Worm (Caenorhabditis elegans) whole organism, mixed stage, embryonic: ENCODE data around the gene lips-11.

Experiments
- ceh-43 ChIP-seq: fragments of 200-800 bp; sonication (Bioruptor generic); optimal IDR thresholded peaks from 2 replicates; lab custom pipeline; 2018; ENCODE audit warnings: mild to moderate bottlenecking, missing genetic modification characterization, moderate library complexity, missing compliant biosample characterization
- ces-1 ChIP-seq: fragments of 150-350 bp; optimal IDR thresholded peaks from 2 replicates; lab custom pipeline; 2014; ENCODE audit warnings: missing biosample characterization, missing genetic modification reagents, missing genetic modification characterization
- elt-3 ChIP-seq: fragments of 150-350 bp; optimal IDR thresholded peaks from 2 replicates; lab custom pipeline; 2014; ENCODE audit warnings: missing biosample characterization, missing genetic modification characterization
- ham-2 ChIP-seq: fragments of 200-800 bp; sonication (Bioruptor generic); optimal IDR thresholded peaks from 2 replicates; lab custom pipeline; 2018; ENCODE audit warnings: mild to moderate bottlenecking, missing genetic modification characterization, missing compliant biosample characterization
- mab-5 ChIP-seq: fragments of 150-350 bp; optimal IDR thresholded peaks from 2 replicates; lab custom pipeline; 2014; ENCODE audit warnings: missing biosample characterization, missing genetic modification characterization
- mep-1 ChIP-seq: fragments of 150-350 bp; optimal IDR thresholded peaks from 2 replicates; lab custom pipeline; 2017; ENCODE audit warnings: missing biosample characterization, missing genetic modification reagents, missing genetic modification characterization, inconsistent platforms
- nhr-12 ChIP-seq: fragments of 150-350 bp; optimal IDR thresholded peaks from 2 replicates; lab custom pipeline; 2014; ENCODE audit warnings: missing biosample characterization, missing genetic modification characterization
- nhr-237 ChIP-seq: fragments of 150-350 bp; optimal IDR thresholded peaks from 2 replicates; lab custom pipeline; 2014; ENCODE audit warnings: missing biosample characterization, missing genetic modification characterization
- nhr-76 ChIP-seq: sonication (generic microtip); optimal IDR thresholded peaks from 2 replicates; lab custom pipeline; 2017; ENCODE audit warnings: missing biosample characterization, missing genetic modification characterization
- pha-4 ChIP-seq: fragments of 150-350 bp; optimal IDR thresholded peaks from 2 replicates; lab custom pipeline; 2018; ENCODE audit warnings: missing biosample characterization, missing genetic modification reagents, missing genetic modification characterization
- sem-2 ChIP-seq: fragments of 200-800 bp; sonication (Bioruptor generic); optimal IDR thresholded peaks from 2 replicates; lab custom pipeline; 2018; ENCODE audit warnings: mild to moderate bottlenecking, missing genetic modification characterization, missing compliant biosample characterization
- snpc-4 ChIP-seq: fragments of 150-350 bp; optimal IDR thresholded peaks from 2 replicates; lab custom pipeline; 2014; ENCODE audit warnings: missing biosample characterization, missing genetic modification characterization
- unc-39 ChIP-seq: fragments of 150-350 bp; optimal IDR thresholded peaks from 2 replicates; lab custom pipeline; 2014; ENCODE audit warnings: missing biosample characterization, missing genetic modification characterization
- unc-62 ChIP-seq: fragments of 150-350 bp; optimal IDR thresholded peaks from 2 replicates; lab custom pipeline; 2014; ENCODE audit warnings: missing biosample characterization, missing genetic modification reagents, missing genetic modification characterization

- no peak for TF ChIP-seq elt-3 (tag; lab: Kevin White, UChicago)
- no peak for TF ChIP-seq snpc-4 (tag; lab: Kevin White, UChicago)
- TF ChIP-seq ham-2 (GFP tag; lab: Kevin White, UChicago): no peak
- TF ChIP-seq mep-1 (tag; lab: Kevin White, UChicago): no peak
- no peak for TF ChIP-seq unc-62
- TF ChIP-seq unc-39: no peak
- no peak for TF ChIP-seq pha-4 (tag; lab: Kevin White, UChicago)
- TF ChIP-seq nhr-12 (tag; lab: Kevin White, UChicago): no peak
- TF ChIP-seq ceh-43 (GFP tag; lab: Kevin White, UChicago): no peak
- TF ChIP-seq nhr-237: no peak
- TF ChIP-seq sem-2 (GFP tag; lab: Kevin White, UChicago): no peak
- TF ChIP-seq mab-5 (tag; lab: Kevin White, UChicago): no peak
- no peak for TF ChIP-seq ces-1
- no peak for TF ChIP-seq nhr-76 (tag; lab: Kevin White, UChicago)
These were observed 21.0 kb upstream of the lips-11 start for ce11 chrII:1131821-1132220.
